In genomic region chr3L:21492723-21493316, dm6 we compare ENCODE assay signal across 4 fruit fly cellular contexts.
A peak's percentile ranks its signal among the peaks of the same experiment; 100 is the strongest.
TF ChIP-seq lines count a peak whose summit lies in the region.

Gene CG7202 (minus strand): TSS chr3L:21492773.
Gene CG7519 (plus strand): TSS chr3L:21493083.

- no peak for TF ChIP-seq CTCF in whole organism, embryonic (GFP tag; optimal IDR thresholded peaks at IDR 0.05; lab: Kevin White, UChicago)

TF ChIP-seq in whole organism, adult, 20 proteins besides CTCF, POLR2A, EP300 and RAD21:
- TF ChIP-seq bab1 (GFP tag; optimal IDR thresholded peaks at IDR 0.05; lab: Kevin White, UChicago) (peak; percentile 8), Hr96 (GFP tag; optimal IDR thresholded peaks at IDR 0.05; lab: Kevin White, UChicago) (no peak), CG11617 (GFP tag; optimal IDR thresholded peaks at IDR 0.05; lab: Kevin White, UChicago) (no peak), ovo (GFP tag; optimal IDR thresholded peaks at IDR 0.05; lab: Kevin White, UChicago) (no peak), cic (GFP tag; optimal IDR thresholded peaks at IDR 0.05; lab: Kevin White, UChicago) (no peak), Clk (GFP tag; optimal IDR thresholded peaks at IDR 0.05; lab: Kevin White, UChicago) (no peak), CG14711 (tag; optimal IDR thresholded peaks at IDR 0.05; lab: Kevin White, UChicago) (no peak), pad (GFP tag; optimal IDR thresholded peaks at IDR 0.05; lab: Kevin White, UChicago) (no peak), kay (GFP tag; lab: Kevin White, UChicago; ENCODE audit: borderline replicate concordance) (no peak), CG7045 (GFP tag; optimal IDR thresholded peaks at IDR 0.05; lab: Kevin White, UChicago) (no peak), cnc (optimal IDR thresholded peaks at IDR 0.05; lab: Kevin White, UChicago) (no peak), CG12768 (GFP tag; optimal IDR thresholded peaks at IDR 0.05; lab: Kevin White, UChicago) (no peak), CG1620 (GFP tag; optimal IDR thresholded peaks at IDR 0.05; lab: Kevin White, UChicago) (no peak), CG5204 (GFP tag; optimal IDR thresholded peaks at IDR 0.05; lab: Kevin White, UChicago) (no peak), Mnt (GFP tag; optimal IDR thresholded peaks at IDR 0.05; lab: Kevin White, UChicago) (peak; percentile 49), CG7101 (tag; optimal IDR thresholded peaks at IDR 0.05; lab: Kevin White, UChicago) (no peak), toe (GFP tag; optimal IDR thresholded peaks at IDR 0.05; lab: Kevin White, UChicago) (no peak), Crg-1 (GFP tag; optimal IDR thresholded peaks at IDR 0.05; lab: Kevin White, UChicago) (no peak)

TF ChIP-seq in whole organism, embryonic, 481 proteins besides CTCF, POLR2A, EP300 and RAD21 (continues in another document):
- TF ChIP-seq CG3407 (GFP tag; optimal IDR thresholded peaks at IDR 0.05; lab: Kevin White, UChicago): no peak
- TF ChIP-seq YL-1 (GFP tag; optimal IDR thresholded peaks at IDR 0.05; lab: Kevin White, UChicago): peak; percentile 33
- peak; percentile 26; the same call in 1 of the 2 replicates for TF ChIP-seq CG13287 (GFP tag; IDR thresholded peaks at IDR 0.05; lab: Robert Waterston, UW; ENCODE audit: partially characterized antibody)
- peak; percentile 64 for TF ChIP-seq CG4617 (GFP tag; optimal IDR thresholded peaks at IDR 0.05; lab: Kevin White, UChicago; ENCODE audit: borderline replicate concordance)
- peak; percentile 42 for TF ChIP-seq Dp (GFP tag; optimal IDR thresholded peaks at IDR 0.05; lab: Kevin White, UChicago)
- peak; percentile 55 for TF ChIP-seq MESR4 (GFP tag; optimal IDR thresholded peaks at IDR 0.05; lab: Kevin White, UChicago)
- TF ChIP-seq pzg (GFP tag; optimal IDR thresholded peaks at IDR 0.05; lab: Kevin White, UChicago): peak; percentile 35
- TF ChIP-seq CG6254 (GFP tag; optimal IDR thresholded peaks at IDR 0.05; lab: Kevin White, UChicago): no peak
- TF ChIP-seq CG9797 (GFP tag; optimal IDR thresholded peaks at IDR 0.05; lab: Kevin White, UChicago): peak; percentile 55
- TF ChIP-seq stwl (tag; optimal IDR thresholded peaks at IDR 0.05; lab: Kevin White, UChicago): peak; percentile 72
- 0 out of 2 replicates have a peak, but pooled peaks have one; percentile 12 for TF ChIP-seq Scr (GFP tag; IDR thresholded peaks at IDR 0.05; lab: Robert Waterston, UW; ENCODE audit: partially characterized antibody)
- TF ChIP-seq nerfin-1 (tag; optimal IDR thresholded peaks at IDR 0.05; lab: Kevin White, UChicago): peak; percentile 33
- TF ChIP-seq CG17829 (tag; optimal IDR thresholded peaks at IDR 0.05; lab: Kevin White, UChicago): peak; percentile 14
- peak; percentile 7 for TF ChIP-seq BEAF-32 (GFP tag; optimal IDR thresholded peaks at IDR 0.05; lab: Kevin White, UChicago)
- no peak for TF ChIP-seq tio (GFP tag; optimal IDR thresholded peaks at IDR 0.05; lab: Kevin White, UChicago)
- peak; percentile 8 for TF ChIP-seq CG10267 (tag; optimal IDR thresholded peaks at IDR 0.05; lab: Kevin White, UChicago)
- TF ChIP-seq phol (tag; optimal IDR thresholded peaks at IDR 0.05; lab: Kevin White, UChicago): peak; percentile 9
- TF ChIP-seq bsh (GFP tag; optimal IDR thresholded peaks at IDR 0.05; lab: Kevin White, UChicago): no peak
- TF ChIP-seq CG8290 (GFP tag; optimal IDR thresholded peaks at IDR 0.05; lab: Kevin White, UChicago): peak; percentile 13
- TF ChIP-seq CG8290 (tag; optimal IDR thresholded peaks at IDR 0.05; lab: Kevin White, UChicago): no peak
- TF ChIP-seq gce (GFP tag; IDR thresholded peaks at IDR 0.05; lab: Robert Waterston, UW): peak; percentile 27; the same call in 1 of the 3 replicates
- TF ChIP-seq gfzf (GFP tag; optimal IDR thresholded peaks at IDR 0.05; lab: Kevin White, UChicago): peak; percentile 67
- no peak for TF ChIP-seq unpg (GFP tag; optimal IDR thresholded peaks at IDR 0.05; lab: Kevin White, UChicago)
- no peak for TF ChIP-seq ase (GFP tag; IDR thresholded peaks at IDR 0.05; lab: Robert Waterston, UW)

TF ChIP-seq in whole organism, prepupa, 60 proteins besides CTCF, POLR2A, EP300 and RAD21:
- no peak for TF ChIP-seq Hr4 (GFP tag; optimal IDR thresholded peaks at IDR 0.05; lab: Kevin White, UChicago)
- peak; percentile 90 for TF ChIP-seq dsx (GFP tag; optimal IDR thresholded peaks at IDR 0.05; lab: Kevin White, UChicago; ENCODE audit: poor library complexity, severe bottlenecking)
- no peak for TF ChIP-seq CG11294 (GFP tag; IDR thresholded peaks at IDR 0.05; lab: Robert Waterston, UW)
- peak; percentile 77 for TF ChIP-seq fkh (GFP tag; optimal IDR thresholded peaks at IDR 0.05; lab: Kevin White, UChicago)
- TF ChIP-seq CG6808 (GFP tag; optimal IDR thresholded peaks at IDR 0.05; lab: Kevin White, UChicago): no peak

TF ChIP-seq in whole organism, wandering third instar larva, 38 proteins besides CTCF, POLR2A, EP300 and RAD21:
- TF ChIP-seq Abd-B (GFP tag; optimal IDR thresholded peaks at IDR 0.05; lab: Kevin White, UChicago) (no peak), Hr83 (GFP tag; optimal IDR thresholded peaks at IDR 0.05; lab: Kevin White, UChicago; ENCODE audit: poor library complexity, severe bottlenecking) (no peak), Vsx2 (GFP tag; optimal IDR thresholded peaks at IDR 0.05; lab: Kevin White, UChicago; ENCODE audit: partially characterized antibody) (peak; percentile 11), pan (optimal IDR thresholded peaks at IDR 0.05; lab: Kevin White, UChicago) (no peak), rgr (GFP tag; optimal IDR thresholded peaks at IDR 0.05; lab: Kevin White, UChicago) (no peak), Myc (optimal IDR thresholded peaks at IDR 0.05; lab: Kevin White, UChicago) (no peak)
